Worm (Caenorhabditis elegans): ENCODE data around the gene xtr-2.

- TF ChIP-seq ztf-29 (GFP tag; IDR thresholded peaks at IDR 0.05) (no peak), cog-1 (tag; optimal IDR thresholded peaks at IDR 0.05) (no peak), ztf-23 (GFP tag; IDR thresholded peaks at IDR 0.05) (no peak)
Observed at ce11 chrX:12280477-12280876, 34.9 kb upstream of the xtr-2 start, which contains the start of gene C04B4.1.
